Fruit fly (Drosophila melanogaster) whole organism: ENCODE results near the gene CG43121.

Experiments used
- CG8478 ChIP-seq: fragments of >200 bp; optimal IDR thresholded peaks from 2 replicates; lab custom pipeline; 2018; ENCODE audit warnings: inconsistent platforms
- Dll ChIP-seq: fragments of >200 bp; optimal IDR thresholded peaks from 2 replicates; lab custom pipeline; 2017
- EcR ChIP-seq, 2 experiments: fragments of >200 bp; optimal IDR thresholded peaks; 2 replicates each; lab custom pipeline; 2017; ENCODE audit warnings: missing biosample characterization in 2 of 2, missing genetic modification characterization in 2 of 2, missing genetic modification reagents in 2 of 2
- pan ChIP-seq: fragments of >200 bp; optimal IDR thresholded peaks from 2 replicates; lab custom pipeline; 2017
- psq ChIP-seq: fragments of >200 bp; optimal IDR thresholded peaks from 2 replicates; lab custom pipeline; 2017
- usp ChIP-seq: fragments of >200 bp; optimal IDR thresholded peaks from 2 replicates; lab custom pipeline; 2017; ENCODE audit warnings: missing biosample characterization, missing genetic modification characterization, mixed read lengths

Gene CG43121

DNA sequence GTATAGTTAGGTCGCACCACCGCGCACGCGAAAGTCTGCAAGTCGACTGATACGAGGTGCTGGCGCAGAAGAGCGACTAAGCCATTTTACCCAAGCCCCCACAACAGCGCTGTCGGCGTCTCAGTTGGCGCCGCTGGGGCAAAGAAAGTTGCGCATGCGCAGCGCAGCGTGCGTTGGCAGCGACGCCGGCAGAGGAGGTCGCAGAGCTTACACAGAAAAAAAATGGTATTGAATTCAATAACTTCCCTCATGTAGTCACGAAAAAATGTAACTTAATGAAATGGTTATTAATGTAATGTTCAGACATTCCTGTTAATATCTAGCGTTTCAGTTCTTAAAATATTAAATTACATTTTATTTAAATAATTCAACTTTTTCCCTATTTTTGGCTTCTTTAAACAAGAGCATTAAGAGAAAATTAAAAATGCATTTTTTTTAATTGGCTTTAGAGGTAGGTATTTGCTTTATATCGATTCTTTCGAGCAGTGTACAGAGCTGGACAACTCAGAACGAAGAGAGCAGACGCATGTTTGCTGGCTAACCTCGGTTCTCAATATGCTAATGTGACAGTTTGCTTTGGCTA, 6.0 kb upstream of the CG43121 start, which contains the start of gene CG4914:
Gene CG4914, minus strand, starts transcription at position 51 of the 583 bp plus-strand sequence.
- no peak for TF ChIP-seq psq (lab: Kevin White, UChicago)
- TF ChIP-seq pan (lab: Kevin White, UChicago), result no peak
- no peak for TF ChIP-seq Dll (lab: Kevin White, UChicago)
- no peak for TF ChIP-seq usp (GFP tag; lab: Kevin White, UChicago)
- TF ChIP-seq CG8478 (lab: Kevin White, UChicago), result no peak
- no peak for TF ChIP-seq EcR (GFP tag; optimal IDR thresholded peaks at IDR 0.05; lab: Kevin White, UChicago)

DNA sequence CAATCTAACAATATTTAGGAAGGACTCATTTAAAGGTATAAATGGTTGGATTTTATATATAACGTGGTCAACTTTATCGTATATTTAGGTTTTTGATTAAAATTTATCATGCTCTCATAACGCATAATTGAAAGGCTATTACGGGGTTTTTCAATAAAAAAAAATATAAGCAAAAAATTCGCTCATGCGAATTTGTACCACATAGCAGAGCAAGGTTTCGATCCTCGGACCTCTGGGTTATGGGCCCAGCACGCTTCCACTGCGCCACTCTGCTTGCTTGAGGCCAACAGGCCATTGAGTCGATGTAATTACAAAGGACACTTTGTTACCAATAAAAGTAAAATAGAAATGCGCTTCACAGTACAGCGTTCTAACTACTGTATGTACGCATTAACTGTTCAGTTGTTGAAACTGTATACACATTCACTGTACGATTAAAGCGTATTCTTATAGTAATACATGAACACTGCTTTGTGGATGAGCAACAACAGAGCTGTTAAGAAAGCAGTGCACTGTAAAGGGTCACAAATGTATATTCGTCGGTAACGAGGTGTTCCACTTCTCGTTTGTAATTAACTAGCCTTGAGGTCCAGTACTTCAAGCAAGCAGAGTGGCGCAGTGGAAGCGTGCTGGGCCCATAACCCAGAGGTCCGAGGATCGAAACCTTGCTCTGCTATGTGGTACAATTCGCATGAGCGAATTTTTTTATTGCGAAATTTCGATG, 1.7 kb upstream of the CG43121 start:
- TF ChIP-seq usp (GFP tag; lab: Kevin White, UChicago), result no peak
- no peak for TF ChIP-seq Dll (lab: Kevin White, UChicago)
- no peak for TF ChIP-seq CG8478 (lab: Kevin White, UChicago)
- no peak for TF ChIP-seq EcR (GFP tag; optimal IDR thresholded peaks at IDR 0.05; lab: Kevin White, UChicago)
- TF ChIP-seq pan (lab: Kevin White, UChicago), result no peak
- TF ChIP-seq psq (lab: Kevin White, UChicago), result no peak

DNA sequence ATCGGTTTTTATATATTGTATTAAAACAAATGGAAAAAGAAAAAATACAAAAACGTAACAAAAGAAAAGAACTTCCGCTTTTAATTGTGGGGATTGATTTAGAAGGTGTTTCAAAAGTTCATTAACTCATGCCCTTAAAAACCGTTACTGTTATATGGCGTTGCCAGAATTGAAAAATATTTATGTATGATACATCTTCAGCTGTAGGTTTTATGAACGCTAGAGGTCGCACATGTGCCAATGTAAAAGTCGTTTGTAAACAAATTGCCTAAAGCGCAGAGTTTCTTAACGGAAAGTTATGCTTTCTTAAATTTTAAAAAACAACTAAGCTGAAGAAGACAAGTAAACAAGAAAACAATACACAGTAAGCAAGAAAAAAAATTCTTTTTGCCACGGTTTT, 691 bp downstream of the CG43121 start:
- peak in 1 of 2 experiments; percentile 13 for TF ChIP-seq EcR (GFP tag; optimal IDR thresholded peaks at IDR 0.05; lab: Kevin White, UChicago)
- no peak for TF ChIP-seq pan (lab: Kevin White, UChicago)

DNA sequence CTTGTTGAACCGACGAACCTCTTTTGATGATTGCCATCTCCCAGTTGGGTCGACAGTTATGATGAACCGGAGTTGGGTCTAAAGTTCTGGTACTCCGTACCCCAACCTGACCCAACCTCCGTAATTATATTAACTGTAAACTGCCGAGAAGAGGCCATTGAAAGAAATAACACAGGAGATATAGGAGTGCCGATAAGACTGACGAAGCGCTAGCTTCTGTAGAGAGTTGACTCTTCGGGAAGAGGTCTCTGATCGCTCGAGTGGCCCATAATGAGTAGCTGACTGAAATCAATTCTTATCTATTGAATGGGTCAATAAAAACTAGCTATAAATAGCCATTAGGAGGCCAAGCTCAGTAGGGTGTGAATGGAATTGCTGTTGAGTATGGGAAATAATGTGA, 3.6 kb downstream of the CG43121 start:
- TF ChIP-seq EcR (GFP tag; optimal IDR thresholded peaks at IDR 0.05; lab: Kevin White, UChicago), result no peak
- no peak for TF ChIP-seq CG8478 (lab: Kevin White, UChicago)
- no peak for TF ChIP-seq psq (lab: Kevin White, UChicago)
- no peak for TF ChIP-seq usp (GFP tag; lab: Kevin White, UChicago)
- TF ChIP-seq Dll (lab: Kevin White, UChicago), result no peak
- TF ChIP-seq pan (lab: Kevin White, UChicago), result no peak

DNA sequence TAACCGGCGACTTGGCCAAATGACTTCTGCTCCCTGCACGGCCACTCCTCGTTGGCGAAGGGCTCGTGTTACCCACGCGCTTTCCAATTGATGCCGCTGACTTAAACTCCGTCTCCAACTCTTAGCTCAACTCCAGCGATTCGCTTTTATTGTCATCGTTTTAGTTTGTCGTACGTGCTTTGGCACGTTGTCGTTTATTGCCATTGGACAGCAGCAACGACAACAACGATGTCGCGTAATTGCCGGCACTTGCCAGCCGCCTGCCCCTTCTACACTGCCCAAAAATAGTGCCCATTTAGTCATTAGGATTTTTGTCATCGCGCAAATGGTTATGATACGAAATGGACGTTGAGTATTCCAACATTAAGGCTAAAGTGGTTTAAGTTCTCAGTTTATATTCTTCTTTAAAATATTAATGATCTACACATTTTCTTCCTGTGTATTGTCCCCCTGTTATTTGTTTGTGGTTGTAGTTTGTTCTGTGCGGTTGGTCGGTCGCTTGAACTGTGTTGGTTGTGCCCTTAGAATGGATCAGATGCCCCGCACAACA, 6.4 kb downstream of the CG43121 start:
- TF ChIP-seq pan (lab: Kevin White, UChicago) (no peak), EcR (GFP tag; optimal IDR thresholded peaks at IDR 0.05; lab: Kevin White, UChicago) (no peak), Dll (lab: Kevin White, UChicago) (no peak), usp (GFP tag; lab: Kevin White, UChicago) (no peak), psq (lab: Kevin White, UChicago) (no peak), CG8478 (lab: Kevin White, UChicago) (no peak)

DNA sequence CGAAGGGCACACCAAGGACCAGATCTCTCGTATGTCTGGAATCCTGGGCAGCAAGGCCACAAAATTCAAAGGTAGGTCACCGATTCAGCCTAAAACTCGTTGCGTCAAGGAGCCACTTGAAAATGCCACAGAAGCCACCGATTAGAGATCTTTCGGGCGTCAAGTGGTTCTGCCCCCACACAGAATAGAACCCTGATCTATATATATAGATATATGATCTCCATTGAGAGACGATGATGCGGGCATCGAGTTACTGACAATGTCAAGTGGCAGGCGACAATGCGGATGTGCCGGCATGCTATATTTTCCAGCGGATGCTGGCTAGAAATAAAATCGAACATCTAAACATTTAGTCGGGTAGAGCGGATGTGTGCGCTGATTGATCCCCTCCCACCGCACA, 7.8 kb downstream of the CG43121 start:
- TF ChIP-seq EcR (GFP tag; optimal IDR thresholded peaks at IDR 0.05; lab: Kevin White, UChicago), result no peak
- TF ChIP-seq CG8478 (lab: Kevin White, UChicago), result no peak
- no peak for TF ChIP-seq Dll (lab: Kevin White, UChicago)
- no peak for TF ChIP-seq psq (lab: Kevin White, UChicago)
- TF ChIP-seq usp (GFP tag; lab: Kevin White, UChicago), result no peak
- TF ChIP-seq pan (lab: Kevin White, UChicago), result no peak

DNA sequence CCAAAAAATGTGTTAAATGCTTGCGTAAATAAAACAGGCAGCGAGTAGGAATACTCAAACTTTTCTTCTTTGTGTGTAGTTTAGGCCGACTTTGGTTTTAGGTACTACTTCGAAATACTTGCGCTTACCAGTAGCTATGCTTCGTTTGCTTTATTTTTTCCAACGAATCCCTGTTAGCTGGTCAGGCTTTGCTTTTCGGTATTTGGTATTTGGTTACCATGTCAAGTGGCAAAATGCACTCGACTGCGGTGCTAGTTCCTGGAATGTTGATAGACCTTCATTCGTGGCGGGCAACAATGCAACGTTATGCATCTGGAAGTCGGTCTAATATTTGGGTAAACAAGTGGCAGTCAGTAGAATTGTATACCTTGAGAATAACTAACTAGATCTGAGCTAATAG, 8.5 kb downstream of the CG43121 start:
- no peak for TF ChIP-seq psq (lab: Kevin White, UChicago)
- TF ChIP-seq pan (lab: Kevin White, UChicago), result no peak
- no peak for TF ChIP-seq Dll (lab: Kevin White, UChicago)
- no peak for TF ChIP-seq CG8478 (lab: Kevin White, UChicago)
- no peak for TF ChIP-seq usp (GFP tag; lab: Kevin White, UChicago)
- no peak for TF ChIP-seq EcR (GFP tag; optimal IDR thresholded peaks at IDR 0.05; lab: Kevin White, UChicago)

DNA sequence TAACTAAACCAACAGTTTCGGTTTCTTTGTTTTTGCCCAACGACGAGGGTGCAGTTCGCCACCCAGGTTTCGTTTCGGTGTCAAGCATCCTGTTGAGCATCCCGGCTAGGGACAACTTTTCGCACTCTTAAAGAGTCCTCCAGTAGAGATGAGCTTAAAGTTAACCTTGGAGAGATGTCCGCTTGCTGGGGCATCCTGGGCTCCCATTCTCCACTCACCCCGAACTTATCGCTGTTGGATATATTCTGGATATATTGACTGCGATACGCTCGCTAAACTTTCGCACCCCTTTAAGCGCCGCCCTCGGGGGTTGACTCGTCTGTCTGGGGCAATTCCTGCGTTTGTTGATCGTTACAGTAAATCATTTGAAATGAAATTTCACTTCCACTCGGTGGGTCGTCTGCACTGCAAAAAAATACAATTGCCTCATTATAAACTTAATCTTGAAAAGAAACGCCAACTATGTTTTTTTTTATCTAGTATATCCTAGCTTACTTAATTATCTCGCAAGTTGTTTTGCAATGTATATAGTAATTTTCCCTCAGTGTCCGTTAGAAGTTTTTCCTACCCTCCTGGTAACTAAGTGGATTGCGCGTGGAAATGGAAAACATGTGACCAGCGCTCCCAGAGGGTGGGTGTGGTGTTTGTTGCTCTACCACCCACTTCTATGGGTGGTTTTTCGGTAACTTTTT, 10.5 kb downstream of the CG43121 start:
- no peak for TF ChIP-seq Dll (lab: Kevin White, UChicago)
- TF ChIP-seq usp (GFP tag; lab: Kevin White, UChicago), result no peak
- no peak for TF ChIP-seq EcR (GFP tag; optimal IDR thresholded peaks at IDR 0.05; lab: Kevin White, UChicago)
- no peak for TF ChIP-seq psq (lab: Kevin White, UChicago)
- no peak for TF ChIP-seq CG8478 (lab: Kevin White, UChicago)
- no peak for TF ChIP-seq pan (lab: Kevin White, UChicago)

DNA sequence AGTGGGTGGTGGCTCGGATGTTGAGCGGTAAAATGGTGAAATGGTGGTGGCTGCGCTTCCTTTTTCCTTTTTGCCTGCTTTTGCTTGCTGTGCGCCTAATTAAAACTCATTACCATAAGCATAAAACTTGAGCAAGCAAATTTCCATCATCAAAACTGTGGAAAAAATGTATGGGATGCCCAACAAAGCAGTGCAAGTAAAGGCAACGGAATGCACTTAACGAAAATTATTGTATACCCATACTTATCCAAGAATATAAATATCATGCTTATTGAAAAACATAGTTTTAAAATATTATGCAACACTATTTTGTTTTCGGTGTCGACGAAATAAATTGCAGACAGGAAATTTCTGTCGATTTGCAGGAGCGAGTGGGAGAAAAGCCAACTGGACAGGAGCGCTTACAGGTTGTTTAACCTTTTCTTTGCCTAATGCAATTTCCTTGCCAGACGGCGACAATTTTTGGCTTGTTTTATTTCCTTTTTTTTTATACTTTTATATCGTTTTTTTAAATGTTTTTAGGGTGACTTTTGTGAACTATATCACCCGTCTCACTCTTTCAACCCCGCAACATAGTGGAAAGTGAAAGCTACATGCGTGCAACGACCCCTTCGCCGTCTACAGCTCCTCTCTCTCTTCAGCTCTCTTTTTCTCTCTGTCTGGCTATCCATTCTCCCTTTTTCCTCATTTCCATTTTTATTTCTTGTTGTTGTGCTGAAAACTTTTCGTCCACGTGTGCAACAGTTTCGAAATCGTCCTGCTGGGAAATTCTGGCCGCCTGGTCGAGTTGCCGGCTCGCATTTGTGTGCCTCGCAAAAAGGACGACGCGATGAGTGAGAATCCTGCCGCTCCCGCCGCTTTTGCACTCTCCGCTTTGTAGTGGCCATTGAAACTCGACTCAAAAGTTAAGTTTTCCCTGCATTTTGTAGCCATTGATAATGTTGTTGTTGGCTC, 12.0 kb downstream of the CG43121 start:
- TF ChIP-seq CG8478 (lab: Kevin White, UChicago), result no peak
- peak in 1 of 2 experiments; percentile 6 for TF ChIP-seq EcR (GFP tag; optimal IDR thresholded peaks at IDR 0.05; lab: Kevin White, UChicago)

DNA sequence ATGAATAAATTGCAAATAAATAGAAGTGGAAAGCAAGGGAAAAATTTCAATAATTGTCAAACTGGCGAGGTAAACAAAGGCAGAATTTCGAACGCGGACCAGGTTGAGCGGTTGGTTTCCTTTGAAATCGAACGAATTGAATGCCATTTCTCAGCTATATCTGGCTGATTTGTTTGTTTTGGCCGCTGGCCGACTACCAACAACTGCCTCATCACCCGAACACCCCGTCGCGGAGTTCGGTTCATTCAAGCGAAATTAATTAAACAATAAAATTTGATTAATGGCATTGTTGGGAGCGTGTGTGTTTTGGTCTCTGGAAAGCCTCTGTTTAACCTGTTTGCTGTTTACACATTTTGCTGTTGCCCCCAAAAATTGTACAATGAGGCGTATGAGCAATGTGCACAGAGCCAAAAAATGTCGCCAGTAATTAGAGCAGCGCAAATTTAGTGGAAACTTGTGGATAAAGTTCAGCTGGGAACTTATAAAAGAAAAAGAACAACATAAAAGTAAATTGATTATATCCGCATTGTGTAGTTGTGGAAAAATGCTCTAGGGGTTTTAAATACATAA, 14.7 kb downstream of the CG43121 start:
- TF ChIP-seq pan (lab: Kevin White, UChicago) (no peak), psq (lab: Kevin White, UChicago) (no peak), CG8478 (lab: Kevin White, UChicago) (no peak), usp (GFP tag; lab: Kevin White, UChicago) (no peak), EcR (GFP tag; optimal IDR thresholded peaks at IDR 0.05; lab: Kevin White, UChicago) (no peak), Dll (lab: Kevin White, UChicago) (no peak)
